Worm (Caenorhabditis elegans) whole organism, midembryonic: ENCODE data around the gene nemt-1.
A peak's percentile ranks its signal among the peaks of the same experiment; 100 is the strongest.
"Not testable (repeated sequence)": the region's sequence is repeated elsewhere in the genome, so short reads cannot be mapped to it uniquely, and the experiment has no call there.

ENCODE experiments used
- T22C8.4 ChIP-seq: fragments of 200-800 bp; sonication (Bioruptor generic); IDR thresholded peaks from 2 replicates; pipeline ENCODE4 v1.3.6; 2022; ENCODE audit warnings: missing genetic modification characterization, missing compliant biosample characterization
- cog-1 ChIP-seq: sonication (generic microtip); optimal IDR thresholded peaks from 2 replicates; lab custom pipeline; 2016; ENCODE audit warnings: missing genetic modification characterization, missing compliant biosample characterization
- flt-1 ChIP-seq: fragments of 200-800 bp; sonication (Bioruptor generic); IDR thresholded peaks from 2 replicates; pipeline ENCODE4 v1.3.6; 2022; ENCODE audit warnings: missing genetic modification characterization, missing compliant biosample characterization
- klf-2 ChIP-seq: fragments of 200-800 bp; sonication (Bioruptor generic); conservative IDR thresholded peaks from 2 replicates; pipeline ENCODE4 v1.3.6; 2022; ENCODE audit warnings: missing genetic modification reagents, missing genetic modification characterization, missing compliant biosample characterization
- med-1 ChIP-seq: sonication (generic microtip); optimal IDR thresholded peaks from 2 replicates; lab custom pipeline; 2017; ENCODE audit warnings: missing genetic modification characterization, mild to moderate bottlenecking, missing compliant biosample characterization, antibody characterized with exemption, missing genetic modification reagents; ENCODE audit not compliant: insufficient read depth
- ref-1 ChIP-seq: fragments of 200-800 bp; sonication (Bioruptor generic); conservative IDR thresholded peaks from 2 replicates; pipeline ENCODE4 v1.3.6; 2022; ENCODE audit warnings: missing genetic modification reagents, missing genetic modification characterization, missing compliant biosample characterization
- tab-1 ChIP-seq: fragments of 200-800 bp; sonication (Bioruptor generic); IDR thresholded peaks from 2 replicates; pipeline ENCODE4 v1.3.6; 2022; ENCODE audit warnings: missing genetic modification characterization, missing compliant biosample characterization
- ztf-23 ChIP-seq: fragments of 200-800 bp; sonication (Bioruptor generic); IDR thresholded peaks from 2 replicates; pipeline ENCODE4 v1.3.6; 2022; ENCODE audit warnings: missing genetic modification reagents, missing genetic modification characterization, missing compliant biosample characterization
- ztf-29 ChIP-seq: fragments of 200-800 bp; sonication (Bioruptor generic); IDR thresholded peaks from 2 replicates; pipeline ENCODE4 v1.3.6; 2022; ENCODE audit warnings: missing genetic modification reagents, missing genetic modification characterization, missing compliant biosample characterization

The nemt-1 gene

ce11 chrIV:9296285-9296684 is 23.0 kb downstream of the nemt-1 start, which contains the start of gene F49C12.1:
TSS of gene F49C12.1 (minus strand) at chrIV:9296354.
- TF ChIP-seq flt-1 (GFP tag; lab: Robert Waterston, UW): no peak
- no peak for TF ChIP-seq tab-1
- no peak for TF ChIP-seq cog-1 (tag; lab: Kevin White, UChicago)
- TF ChIP-seq ref-1: no peak
- no peak for TF ChIP-seq T22C8.4 (GFP tag; lab: Robert Waterston, UW)
- TF ChIP-seq ztf-23: no peak
- no peak for TF ChIP-seq med-1 (GFP tag; lab: Kevin White, UChicago)
- TF ChIP-seq ztf-29 (GFP tag; lab: Robert Waterston, UW): no peak
- no peak for TF ChIP-seq klf-2 (GFP tag; lab: Robert Waterston, UW)

DNA sequence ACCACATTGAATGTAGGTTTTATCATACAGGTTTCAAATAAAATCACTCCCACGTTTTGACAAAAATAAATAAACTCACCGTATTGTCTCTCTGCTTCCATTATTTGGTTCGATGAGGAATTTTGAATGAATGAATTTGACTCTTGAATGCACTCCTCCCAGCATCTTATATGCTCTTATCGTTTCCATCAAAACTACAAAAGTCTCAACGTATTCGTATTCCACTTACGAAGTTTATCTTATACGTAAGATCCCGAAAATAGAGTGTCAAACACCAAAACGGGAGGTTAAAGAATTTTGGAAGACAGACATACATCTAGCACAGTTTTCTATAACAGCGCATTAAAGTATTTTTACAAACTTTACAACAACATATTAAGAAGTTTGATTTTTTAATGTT is 25.4 kb downstream of the nemt-1 start, which contains the start of gene nhr-264:
TSS of gene nhr-264 (minus strand) at position 101 of the 400 bp plus-strand sequence.
- not testable (repeated sequence) for TF ChIP-seq klf-2 (GFP tag; lab: Robert Waterston, UW); cog-1 (tag; lab: Kevin White, UChicago); med-1 (GFP tag; lab: Kevin White, UChicago)

DNA sequence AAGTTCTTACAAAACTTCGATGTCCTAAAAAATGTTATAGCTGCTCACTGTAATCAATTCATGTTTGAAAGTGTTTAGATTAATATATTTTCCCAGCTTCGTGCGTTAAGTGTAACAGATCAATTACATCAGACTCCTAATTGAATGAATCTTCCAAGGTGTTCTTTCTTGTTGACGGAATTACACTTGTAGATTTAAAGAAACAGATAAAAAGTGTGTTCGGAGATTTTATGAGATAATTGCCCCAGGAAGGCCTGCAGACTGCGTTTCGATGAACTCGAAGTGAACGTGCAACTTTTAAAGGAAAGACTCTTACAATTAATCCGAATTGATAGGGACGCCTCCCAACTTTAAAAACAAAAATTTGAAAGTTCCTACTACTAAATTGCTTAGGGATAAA is 29.6 kb downstream of the nemt-1 start:
- no peak for TF ChIP-seq cog-1 (tag; lab: Kevin White, UChicago)
- TF ChIP-seq ztf-29 (GFP tag; lab: Robert Waterston, UW): no peak
- no peak for TF ChIP-seq ref-1
- no peak for TF ChIP-seq ztf-23
- no peak for TF ChIP-seq med-1 (GFP tag; lab: Kevin White, UChicago)
- TF ChIP-seq klf-2 (GFP tag; lab: Robert Waterston, UW): no peak
- no peak for TF ChIP-seq flt-1 (GFP tag; lab: Robert Waterston, UW)
- no peak for TF ChIP-seq tab-1

ce11 chrIV:9286305-9286704 is 32.9 kb downstream of the nemt-1 start, which contains the start of gene nhr-267:
TSS of gene nhr-267 (minus strand) at chrIV:9286405.
- TF ChIP-seq ztf-23; med-1 (GFP tag; lab: Kevin White, UChicago); ref-1: not testable (repeated sequence)

DNA sequence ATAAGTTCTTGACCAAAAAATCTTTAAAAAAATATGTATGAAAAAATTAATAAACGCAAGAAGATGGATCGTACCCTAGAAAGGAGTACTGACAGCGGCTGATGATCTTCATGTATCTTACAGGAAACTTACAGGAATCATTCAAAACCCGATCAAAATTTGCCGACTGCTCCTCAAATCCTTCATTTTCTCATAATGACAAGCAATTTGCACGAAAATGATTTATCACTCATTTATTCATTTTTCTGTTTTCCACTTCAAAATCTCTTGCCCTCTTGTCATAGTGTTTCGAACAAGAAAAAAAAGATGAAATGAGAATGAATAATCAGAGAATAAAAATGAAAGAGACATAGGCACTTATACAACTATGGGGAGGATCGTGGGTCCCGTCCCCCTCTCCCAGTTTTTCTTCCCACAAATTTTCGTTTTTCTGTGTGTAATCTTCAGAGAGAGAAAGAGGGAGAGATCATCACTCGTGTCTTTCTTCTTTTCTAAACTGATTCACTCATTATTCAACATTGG is 45.2 kb downstream of the nemt-1 start, which contains the start of gene nmy-3:
TSS of gene nmy-3 (plus strand) at position 472 of the 522 bp plus-strand sequence.
- TF ChIP-seq flt-1 (GFP tag; lab: Robert Waterston, UW): no peak
- no peak for TF ChIP-seq med-1 (GFP tag; lab: Kevin White, UChicago)
- TF ChIP-seq ref-1: no peak
- no peak for TF ChIP-seq ztf-23
- TF ChIP-seq cog-1 (tag; lab: Kevin White, UChicago): no peak
- TF ChIP-seq tab-1: no peak
- TF ChIP-seq ztf-29 (GFP tag; lab: Robert Waterston, UW): no peak
- TF ChIP-seq T22C8.4 (GFP tag; lab: Robert Waterston, UW): no peak
- TF ChIP-seq klf-2 (GFP tag; lab: Robert Waterston, UW): no peak

DNA sequence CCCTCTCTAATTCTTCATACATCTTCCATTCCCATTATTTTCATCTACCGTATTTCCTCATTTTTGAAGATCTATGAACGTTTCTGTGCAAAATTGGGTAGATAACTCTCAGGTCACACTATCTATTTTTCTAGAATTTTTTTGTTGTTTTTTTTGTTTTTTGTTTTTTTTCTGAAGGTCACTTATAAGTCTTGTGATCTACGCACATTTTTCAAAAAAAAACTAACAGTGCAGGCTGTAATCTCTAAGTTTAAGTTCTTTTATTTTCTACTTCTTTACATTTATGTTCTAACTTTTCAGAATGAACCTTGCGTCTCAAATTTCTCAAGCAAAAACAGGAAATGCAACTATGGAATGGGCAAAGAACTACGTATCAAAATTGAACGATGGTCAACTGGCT is 49.4 kb downstream of the nemt-1 start, which contains the start of gene flh-3:
TSS of gene flh-3 (plus strand) at position 301 of the 400 bp plus-strand sequence.
- no peak for TF ChIP-seq ztf-29 (GFP tag; lab: Robert Waterston, UW)
- no peak for TF ChIP-seq flt-1 (GFP tag; lab: Robert Waterston, UW)
- TF ChIP-seq T22C8.4 (GFP tag; lab: Robert Waterston, UW): no peak
- no peak for TF ChIP-seq ref-1
- no peak for TF ChIP-seq ztf-23
- no peak for TF ChIP-seq cog-1 (tag; lab: Kevin White, UChicago)

DNA sequence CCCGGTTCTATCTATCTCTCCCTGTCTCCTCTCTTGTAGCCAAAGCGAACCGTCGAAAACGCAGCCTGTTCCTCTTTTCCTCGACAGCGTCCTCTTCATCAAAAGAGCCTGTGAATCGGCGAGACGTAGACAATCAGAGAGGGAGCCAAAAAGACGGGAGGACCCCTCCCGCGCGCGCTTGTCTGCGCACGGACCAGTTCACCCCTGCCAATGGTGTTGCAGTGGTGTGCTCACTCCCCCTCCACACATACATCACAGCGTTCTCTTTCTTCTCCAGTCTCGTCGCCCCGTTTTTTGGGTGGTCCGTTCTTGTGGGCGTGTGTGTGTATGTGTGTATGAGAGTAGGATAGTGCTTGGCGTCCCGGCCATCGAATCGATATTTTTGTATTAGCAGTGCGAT is 50.3 kb downstream of the nemt-1 start:
- TF ChIP-seq ztf-29 (GFP tag; lab: Robert Waterston, UW) (no peak), ref-1 (no peak), tab-1 (peak; percentile 68; the same call in 1 of the 2 replicates), cog-1 (tag; lab: Kevin White, UChicago) (no peak), flt-1 (GFP tag; lab: Robert Waterston, UW) (peak; percentile 66; the same call in 1 of the 2 replicates), T22C8.4 (GFP tag; lab: Robert Waterston, UW) (no peak)
